Worm (Caenorhabditis elegans) whole organism, L4 larva: ENCODE measurements around the gene T20D3.6.

Source experiments
- F44E2.7 ChIP-seq: fragments of 200-800 bp; sonication (Bioruptor generic); IDR thresholded peaks from 2 replicates; pipeline ENCODE4 v2.1.2; 2022; ENCODE audit warnings: missing genetic modification characterization, missing compliant biosample characterization
- T20F7.1 ChIP-seq: fragments of 200-800 bp; sonication (Bioruptor generic); optimal IDR thresholded peaks from 2 replicates; lab custom pipeline; 2018; ENCODE audit warnings: mild to moderate bottlenecking, missing genetic modification characterization, missing compliant biosample characterization
- Y105C5A.15 ChIP-seq: fragments of 200-800 bp; sonication (Bioruptor generic); IDR thresholded peaks from 2 replicates; pipeline ENCODE4 v1.3.6; 2022; ENCODE audit warnings: missing genetic modification characterization, missing compliant biosample characterization
- Y48G9A.11 ChIP-seq: fragments of 200-800 bp; sonication (Bioruptor generic); IDR thresholded peaks from 2 replicates; pipeline ENCODE4 v1.3.6; 2022; ENCODE audit warnings: missing genetic modification reagents, missing genetic modification characterization, missing compliant biosample characterization
- Y5F2A.4 ChIP-seq: fragments of 200-800 bp; sonication (Bioruptor generic); optimal IDR thresholded peaks from 2 replicates; lab custom pipeline; 2018; ENCODE audit warnings: mild to moderate bottlenecking, missing genetic modification characterization, missing compliant biosample characterization
- Y75B8A.6 ChIP-seq: fragments of 200-800 bp; sonication (Bioruptor generic); IDR thresholded peaks from 2 replicates; pipeline ENCODE4 v1.3.6; 2022; ENCODE audit warnings: missing genetic modification reagents, missing genetic modification characterization, missing compliant biosample characterization
- ama-1 ChIP-seq: fragments of 150-350 bp; optimal IDR thresholded peaks from 2 replicates; lab custom pipeline; 2014; ENCODE audit warnings: inconsistent platforms, mixed read lengths
- arid-1 ChIP-seq: fragments of 200-800 bp; sonication (Bioruptor generic); conservative IDR thresholded peaks from 2 replicates; pipeline ENCODE4 v1.3.6; 2022; ENCODE audit warnings: missing genetic modification reagents, missing genetic modification characterization, missing compliant biosample characterization
- ceh-32 ChIP-seq: sonication (generic microtip); optimal IDR thresholded peaks from 2 replicates; lab custom pipeline; 2016; ENCODE audit warnings: mild to moderate bottlenecking, missing genetic modification characterization, missing compliant biosample characterization; ENCODE audit not compliant: poor library complexity
- ceh-62 ChIP-seq: sonication (generic microtip); optimal IDR thresholded peaks from 2 replicates; lab custom pipeline; 2017; ENCODE audit warnings: missing biosample characterization, missing genetic modification characterization
- cey-2 ChIP-seq: sonication (generic microtip); optimal IDR thresholded peaks from 3 replicates; lab custom pipeline; 2017; ENCODE audit warnings: missing genetic modification characterization, mild to moderate bottlenecking, missing compliant biosample characterization, antibody characterized with exemption, borderline replicate concordance; ENCODE audit not compliant: insufficient read depth
- ctbp-1 ChIP-seq: fragments of 200-800 bp; sonication (Bioruptor generic); IDR thresholded peaks from 2 replicates; pipeline ENCODE4 v1.3.6; 2022; ENCODE audit warnings: missing genetic modification reagents, missing genetic modification characterization, missing compliant biosample characterization
- daf-16 ChIP-seq, 3 experiments: sonication (generic microtip); optimal IDR thresholded peaks; 2 replicates each; lab custom pipeline; 2016 to 2017; ENCODE audit warnings: missing genetic modification characterization in 3 of 3, missing genetic modification reagents in 3 of 3, mild to moderate bottlenecking in 2 of 3, missing compliant biosample characterization in 2 of 3, missing biosample characterization in 1 of 3, moderate library complexity in 1 of 3
- dmd-6 ChIP-seq: fragments of 200-800 bp; sonication (Bioruptor generic); IDR thresholded peaks from 2 replicates; pipeline ENCODE4 v1.3.6; 2022; ENCODE audit warnings: missing genetic modification reagents, missing genetic modification characterization, missing compliant biosample characterization
- dpl-1 ChIP-seq: fragments of 150-350 bp; optimal IDR thresholded peaks from 2 replicates; lab custom pipeline; 2014; ENCODE audit warnings: missing biosample characterization, missing genetic modification reagents, missing genetic modification characterization
- duxl-1 ChIP-seq: sonication (generic microtip); optimal IDR thresholded peaks from 2 replicates; lab custom pipeline; 2016; ENCODE audit warnings: mild to moderate bottlenecking, missing genetic modification characterization, moderate library complexity, missing compliant biosample characterization; ENCODE audit not compliant: poor library complexity
- dve-1 ChIP-seq: sonication (generic microtip); optimal IDR thresholded peaks from 2 replicates; lab custom pipeline; 2017; ENCODE audit warnings: antibody characterized with exemption, mild to moderate bottlenecking, missing genetic modification characterization, missing compliant biosample characterization; ENCODE audit not compliant: insufficient read depth
- egl-43 ChIP-seq: fragments of 200-800 bp; sonication (Bioruptor generic); IDR thresholded peaks from 2 replicates; pipeline ENCODE4 v1.3.6; 2022; ENCODE audit warnings: missing genetic modification reagents, missing genetic modification characterization, missing compliant biosample characterization
- fkh-10 ChIP-seq: fragments of 150-350 bp; optimal IDR thresholded peaks from 2 replicates; lab custom pipeline; 2014; ENCODE audit warnings: missing biosample characterization, missing genetic modification reagents, missing genetic modification characterization
- gei-8 ChIP-seq: fragments of 200-800 bp; sonication (Bioruptor generic); optimal IDR thresholded peaks from 2 replicates; lab custom pipeline; 2018; ENCODE audit warnings: mild to moderate bottlenecking, missing genetic modification characterization, missing compliant biosample characterization
- hlh-30 ChIP-seq: sonication (generic microtip); optimal IDR thresholded peaks from 2 replicates; lab custom pipeline; 2017; ENCODE audit warnings: antibody characterized with exemption, mild to moderate bottlenecking, missing genetic modification characterization, missing compliant biosample characterization; ENCODE audit not compliant: insufficient read depth
- lim-7 ChIP-seq: fragments of 200-800 bp; sonication (Bioruptor generic); IDR thresholded peaks from 2 replicates; pipeline ENCODE4 v1.3.6; 2022; ENCODE audit warnings: missing genetic modification characterization, missing compliant biosample characterization
- lin-38 ChIP-seq: fragments of 200-800 bp; sonication (Bioruptor generic); IDR thresholded peaks from 2 replicates; pipeline ENCODE4 v1.3.6; 2022; ENCODE audit warnings: missing genetic modification reagents, missing genetic modification characterization, missing compliant biosample characterization
- lir-3 ChIP-seq: sonication (generic microtip); optimal IDR thresholded peaks from 2 replicates; lab custom pipeline; 2016; ENCODE audit warnings: mild to moderate bottlenecking, missing genetic modification characterization, missing compliant biosample characterization
- lsy-2 ChIP-seq, 2 experiments: fragments of 150-350 bp in 1 of 2; sonication (generic microtip) in 1 of 2; optimal IDR thresholded peaks; 2 replicates each; lab custom pipeline; 2014 to 2017; ENCODE audit warnings: missing biosample characterization in 2 of 2, missing genetic modification characterization in 2 of 2
- madf-5 ChIP-seq, 2 experiments: fragments of 200-800 bp; sonication (Bioruptor generic); IDR thresholded peaks; 2 replicates each; pipeline ENCODE4 v1.3.6; 2022; ENCODE audit warnings: missing compliant biosample characterization in 2 of 2, missing genetic modification characterization in 2 of 2
- mep-1 ChIP-seq: fragments of 150-350 bp; sonication (generic microtip); optimal IDR thresholded peaks from 3 replicates; lab custom pipeline; 2014; ENCODE audit warnings: missing biosample characterization, missing genetic modification characterization
- mes-2 ChIP-seq: sonication (generic microtip); optimal IDR thresholded peaks from 2 replicates; lab custom pipeline; 2016; ENCODE audit warnings: missing genotype, mild to moderate bottlenecking, missing genetic modification characterization, missing compliant biosample characterization; ENCODE audit not compliant: poor library complexity, severe bottlenecking
- nhr-237 ChIP-seq: sonication (generic microtip); optimal IDR thresholded peaks from 2 replicates; lab custom pipeline; 2017; ENCODE audit warnings: missing biosample characterization, missing genetic modification characterization
- nhr-28 ChIP-seq: fragments of 150-350 bp; optimal IDR thresholded peaks from 2 replicates; lab custom pipeline; 2014; ENCODE audit warnings: missing biosample characterization, missing genetic modification characterization
- nhr-42 ChIP-seq: fragments of 200-800 bp; sonication (Bioruptor generic); IDR thresholded peaks from 2 replicates; pipeline ENCODE4 v1.3.6; 2022; ENCODE audit warnings: missing genetic modification characterization, missing compliant biosample characterization
- nhr-6 ChIP-seq: fragments of 150-350 bp; optimal IDR thresholded peaks from 2 replicates; lab custom pipeline; 2014; ENCODE audit warnings: missing biosample characterization, missing genetic modification characterization
- nhr-76 ChIP-seq: fragments of 150-350 bp; optimal IDR thresholded peaks from 2 replicates; lab custom pipeline; 2014; ENCODE audit warnings: missing biosample characterization, missing genetic modification characterization
- nhr-77 ChIP-seq: fragments of 150-350 bp; optimal IDR thresholded peaks from 2 replicates; lab custom pipeline; 2014; ENCODE audit warnings: missing biosample characterization, missing genetic modification characterization
- pqm-1 ChIP-seq: sonication (generic microtip); optimal IDR thresholded peaks from 2 replicates; lab custom pipeline; 2017; ENCODE audit warnings: missing biosample characterization, missing genetic modification characterization
- rbr-2 ChIP-seq: sonication (generic microtip); optimal IDR thresholded peaks from 2 replicates; lab custom pipeline; 2016; ENCODE audit warnings: missing genotype, missing genetic modification characterization, missing compliant biosample characterization
- saeg-2 ChIP-seq: fragments of 200-800 bp; sonication (Bioruptor generic); IDR thresholded peaks from 2 replicates; pipeline ENCODE4 v1.3.6; 2022; ENCODE audit warnings: missing genetic modification reagents, missing genetic modification characterization, missing compliant biosample characterization
- sdz-12 ChIP-seq: fragments of 200-800 bp; sonication (Bioruptor generic); optimal IDR thresholded peaks from 2 replicates; lab custom pipeline; 2018; ENCODE audit warnings: mild to moderate bottlenecking, missing genetic modification characterization, missing compliant biosample characterization
- spr-1 ChIP-seq: sonication (generic microtip); optimal IDR thresholded peaks from 2 replicates; lab custom pipeline; 2016; ENCODE audit warnings: mild to moderate bottlenecking, missing genetic modification characterization, missing compliant biosample characterization
- spr-3 ChIP-seq: fragments of 200-800 bp; sonication (Bioruptor generic); optimal IDR thresholded peaks from 2 replicates; lab custom pipeline; 2018; ENCODE audit warnings: mild to moderate bottlenecking, missing genetic modification characterization, missing compliant biosample characterization
- unc-39 ChIP-seq: sonication (generic microtip); optimal IDR thresholded peaks from 2 replicates; lab custom pipeline; 2017; ENCODE audit warnings: missing biosample characterization, missing genetic modification characterization
- unc-62 ChIP-seq, 3 experiments: fragments of 150-350 bp in 1 of 3; sonication (generic microtip); optimal IDR thresholded peaks in 2 of 3; peaks in 1 of 3; 1 replicate in 1 of 3; 2 replicates in 2 of 3; lab custom pipeline; 2014 to 2017; ENCODE audit warnings: missing biosample characterization in 3 of 3, missing genetic modification characterization in 3 of 3, missing genetic modification reagents in 3 of 3, missing genotype in 1 of 3
- zfp-2 ChIP-seq: sonication (generic microtip); optimal IDR thresholded peaks from 2 replicates; lab custom pipeline; 2016; ENCODE audit warnings: mild to moderate bottlenecking, missing genetic modification characterization, missing compliant biosample characterization
- zip-2 ChIP-seq: fragments of 150-350 bp; optimal IDR thresholded peaks from 2 replicates; lab custom pipeline; 2014; ENCODE audit warnings: missing biosample characterization, missing genetic modification characterization

Gene T20D3.6

DNA sequence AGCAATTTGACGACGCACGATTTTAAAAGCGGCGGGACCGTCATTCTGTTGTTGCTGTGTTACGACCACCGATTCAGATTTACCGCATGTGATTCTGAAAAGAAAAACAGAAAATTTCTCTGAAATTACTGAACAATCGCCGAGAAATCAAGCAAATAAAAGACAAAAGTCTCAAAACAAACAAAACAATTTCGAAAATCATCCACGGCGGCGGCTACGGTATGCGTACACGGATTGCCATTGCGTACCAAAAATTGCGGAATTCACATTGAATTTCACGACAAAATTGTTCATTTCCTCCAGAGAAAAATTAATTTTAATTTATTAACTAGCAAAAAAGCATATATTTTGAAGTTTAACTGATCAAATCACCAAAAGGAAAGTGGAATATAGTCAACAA is 27.3 kb upstream of the T20D3.6 start, which contains the start of gene pezo-1:
pezo-1 (minus strand) TSS at position 101 of the 400 bp plus-strand sequence.
- TF ChIP-seq nhr-6 (tag; lab: Kevin White, UChicago) (no peak), lsy-2 (tag; optimal IDR thresholded peaks at IDR 0.05; lab: Kevin White, UChicago) (peak in 1 of 2 experiments; percentile 48), duxl-1 (tag; lab: Kevin White, UChicago) (no peak)

- TF ChIP-seq daf-16 (GFP tag; optimal IDR thresholded peaks at IDR 0.05; lab: Kevin White, UChicago) (no peak), daf-16 (tag; optimal IDR thresholded peaks at IDR 0.05; lab: Kevin White, UChicago) (peak; percentile 94), Y105C5A.15 (GFP tag; lab: Robert Waterston, UW) (no peak), lim-7 (GFP tag; lab: Robert Waterston, UW) (no peak), madf-5 (GFP tag; IDR thresholded peaks at IDR 0.05; lab: Robert Waterston, UW) (no peak), ctbp-1 (GFP tag; lab: Robert Waterston, UW) (no peak), gei-8 (no peak), dve-1 (peak; percentile 19)
- TF ChIP-seq, all 104 proteins: peak for 2
These were observed 14.6 kb upstream of the T20D3.6 start for ce11 chrIV:9353728-9354127.

DNA sequence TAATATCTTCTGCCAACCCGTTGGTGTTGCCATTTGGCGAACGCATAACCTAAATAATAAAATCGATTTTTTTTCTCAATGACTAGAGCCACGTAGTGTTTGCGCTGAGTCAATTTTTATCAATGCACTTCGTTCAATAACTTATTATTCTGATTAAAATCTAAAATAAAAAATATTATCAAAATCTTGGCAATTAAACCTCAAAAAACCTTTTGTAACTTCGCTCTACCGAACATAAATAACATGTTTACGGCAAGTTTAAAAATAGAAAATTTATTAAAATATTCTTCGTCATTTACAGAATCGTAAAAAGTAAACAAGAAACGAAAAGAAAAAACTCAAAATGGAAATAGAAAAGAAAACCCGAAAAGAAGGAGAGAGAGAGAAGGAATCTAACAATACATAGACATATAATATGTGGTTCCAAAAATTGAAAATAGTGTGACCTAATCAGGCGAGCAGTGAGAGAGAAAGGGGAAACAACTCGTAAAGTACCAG is 4.0 kb upstream of the T20D3.6 start, which contains the start of gene pigc-1:
pigc-1 (minus strand) TSS at position 51 of the 498 bp plus-strand sequence.
- TF ChIP-seq mep-1 (tag; lab: Kevin White, UChicago) (peak; percentile 6), daf-16 (GFP tag; optimal IDR thresholded peaks at IDR 0.05; lab: Kevin White, UChicago) (no peak), daf-16 (tag; optimal IDR thresholded peaks at IDR 0.05; lab: Kevin White, UChicago) (peak; percentile 90), mes-2 (peak; percentile 10), lin-38 (peak; percentile 38), zip-2 (no peak), nhr-77 (peak; percentile 31), Y48G9A.11 (peak; percentile 18; the same call in 1 of the 2 replicates), unc-39 (no peak), pqm-1 (tag; lab: Kevin White, UChicago) (no peak)

DNA sequence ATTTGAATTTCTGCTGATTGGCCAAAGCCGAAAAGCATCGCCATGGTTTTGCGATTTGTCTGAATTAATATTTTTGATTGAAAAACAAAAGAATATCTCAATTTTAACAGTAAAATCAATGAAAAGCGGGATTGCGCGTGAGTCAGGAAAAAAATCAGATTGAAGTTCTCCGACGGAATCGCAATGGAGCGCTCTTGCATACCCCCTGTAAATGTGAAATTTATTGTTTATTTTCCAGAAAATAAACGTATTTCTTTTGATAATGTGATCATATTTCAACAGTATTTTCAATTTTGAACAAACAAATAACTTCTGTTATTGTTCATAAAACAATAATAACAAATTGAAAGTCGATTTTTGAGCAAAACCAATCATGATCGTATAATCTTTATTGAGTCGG is 2.5 kb upstream of the T20D3.6 start, which contains the start of gene vps-26:
vps-26 (minus strand) TSS at position 200 of the 400 bp plus-strand sequence.
- no peak for TF ChIP-seq zfp-2 (tag; lab: Kevin White, UChicago)
- TF ChIP-seq pqm-1 (tag; lab: Kevin White, UChicago), result peak; percentile 13
- TF ChIP-seq ceh-32 (tag; lab: Kevin White, UChicago), result no peak
- TF ChIP-seq dmd-6 (GFP tag; lab: Robert Waterston, UW), result no peak
- peak; percentile 26 for TF ChIP-seq ama-1 (lab: Kevin White, UChicago)
- TF ChIP-seq Y75B8A.6, result no peak
- TF ChIP-seq saeg-2 (GFP tag; lab: Robert Waterston, UW), result no peak
- TF ChIP-seq hlh-30 (tag; lab: Kevin White, UChicago), result peak; percentile 22
- no peak for TF ChIP-seq rbr-2
- peak; percentile 92 for TF ChIP-seq lin-38
- no peak for TF ChIP-seq dpl-1
- no peak for TF ChIP-seq nhr-42 (GFP tag; lab: Robert Waterston, UW)
- no peak for TF ChIP-seq egl-43 (GFP tag; lab: Robert Waterston, UW)
- peak in 1 of 2 experiments; percentile 54 for TF ChIP-seq lsy-2 (tag; optimal IDR thresholded peaks at IDR 0.05; lab: Kevin White, UChicago)
- no peak for TF ChIP-seq ceh-62
- no peak for TF ChIP-seq arid-1
- TF ChIP-seq spr-1 (tag; lab: Kevin White, UChicago), result no peak
- no peak for TF ChIP-seq T20F7.1 (GFP tag; lab: Kevin White, UChicago)
- peak; percentile 14 for TF ChIP-seq mep-1 (tag; lab: Kevin White, UChicago)
- no peak for TF ChIP-seq nhr-237
- TF ChIP-seq F44E2.7 (GFP tag; lab: Robert Waterston, UW), result no peak
- TF ChIP-seq nhr-28 (tag; lab: Kevin White, UChicago), result peak; percentile 15
- TF ChIP-seq lir-3 (tag; lab: Kevin White, UChicago), result no peak
- TF ChIP-seq fkh-10 (GFP tag; lab: Kevin White, UChicago), result no peak
- no peak for TF ChIP-seq nhr-76 (tag; lab: Kevin White, UChicago)
- peak in 1 of 2 experiments; percentile 23 for TF ChIP-seq unc-62 (GFP tag; optimal IDR thresholded peaks at IDR 0.05 in 1 of 2; lab: Kevin White, UChicago)
- TF ChIP-seq unc-62 (tag; optimal IDR thresholded peaks at IDR 0.05; lab: Kevin White, UChicago), result no peak
- TF ChIP-seq sdz-12, result no peak
- TF ChIP-seq spr-3 (GFP tag; lab: Kevin White, UChicago), result no peak
- TF ChIP-seq cey-2 (tag; lab: Kevin White, UChicago), result no peak
- no peak for TF ChIP-seq Y5F2A.4
